Fruit fly (Drosophila melanogaster) whole organism, embryonic: ENCODE results near the gene CG32813.

Experiments used
- ATbp ChIP-seq: fragments of 200-800 bp; sonication (Bioruptor generic); optimal IDR thresholded peaks from 2 replicates; lab custom pipeline; 2017; ENCODE audit warnings: missing biosample characterization, mild to moderate bottlenecking, missing genetic modification characterization, missing genetic modification reagents
- Aef1 ChIP-seq: fragments of 200-800 bp; sonication (Bioruptor generic); IDR thresholded peaks from 3 replicates; pipeline ENCODE4 v1.3.6; 2022; ENCODE audit warnings: missing biosample characterization, missing genetic modification characterization
- Atf-2 ChIP-seq: fragments of 200-800 bp; sonication (Bioruptor generic); optimal IDR thresholded peaks from 2 replicates; lab custom pipeline; 2016; ENCODE audit warnings: missing biosample characterization, missing genetic modification characterization
- CG12104 ChIP-seq: fragments of 200-800 bp; sonication (Bioruptor generic); optimal IDR thresholded peaks from 3 replicates; lab custom pipeline; 2016; ENCODE audit warnings: missing biosample characterization, missing genetic modification characterization
- CG12769 ChIP-seq: fragments of 200-800 bp; sonication (Bioruptor generic); optimal IDR thresholded peaks from 2 replicates; lab custom pipeline; 2019; ENCODE audit warnings: missing biosample characterization, mild to moderate bottlenecking, missing genetic modification characterization, moderate library complexity
- CG12942 ChIP-seq: fragments of 200-800 bp; sonication (Bioruptor generic); optimal IDR thresholded peaks from 3 replicates; lab custom pipeline; 2016; ENCODE audit warnings: missing biosample characterization, missing genetic modification characterization
- CG13287 ChIP-seq: fragments of 200-800 bp; sonication (Bioruptor generic); IDR thresholded peaks from 2 replicates; pipeline ENCODE4 v1.3.6; 2022; ENCODE audit warnings: missing biosample characterization, missing genetic modification characterization; ENCODE audit not compliant: partially characterized antibody
- CG14014 ChIP-seq: fragments of 200-800 bp; sonication (Bioruptor generic); IDR thresholded peaks from 2 replicates; pipeline ENCODE4 v1.3.6; 2022; ENCODE audit warnings: missing biosample characterization, missing genetic modification characterization
- CG14710 ChIP-seq: fragments of 200-800 bp; sonication (Bioruptor generic); optimal IDR thresholded peaks from 3 replicates; lab custom pipeline; 2019; ENCODE audit warnings: missing biosample characterization, mild to moderate bottlenecking, missing genetic modification characterization, moderate library complexity
- CG15696 ChIP-seq: fragments of 200-800 bp; sonication (Bioruptor generic); optimal IDR thresholded peaks from 2 replicates; lab custom pipeline; 2019; ENCODE audit warnings: missing biosample characterization, mild to moderate bottlenecking, missing genetic modification characterization, moderate library complexity
- CG16863 ChIP-seq: fragments of 200-800 bp; sonication (Bioruptor generic); optimal IDR thresholded peaks from 3 replicates; lab custom pipeline; 2016; ENCODE audit warnings: missing biosample characterization, missing genetic modification characterization
- CG17186 ChIP-seq: fragments of 200-800 bp; sonication (Bioruptor generic); optimal IDR thresholded peaks from 3 replicates; lab custom pipeline; 2017; ENCODE audit warnings: missing biosample characterization, missing genetic modification reagents, missing genetic modification characterization
- CG17568 ChIP-seq: fragments of 200-800 bp; sonication (Bioruptor generic); optimal IDR thresholded peaks from 2 replicates; lab custom pipeline; 2018; ENCODE audit warnings: missing biosample characterization, mild to moderate bottlenecking, missing genetic modification characterization, moderate library complexity
- CG3065 ChIP-seq: fragments of 200-800 bp; sonication (Bioruptor generic); optimal IDR thresholded peaks from 2 replicates; lab custom pipeline; 2016; ENCODE audit warnings: missing biosample characterization, missing genetic modification characterization
- CG31441 ChIP-seq: fragments of 200-800 bp; sonication (Bioruptor generic); IDR thresholded peaks from 2 replicates; pipeline ENCODE4 v1.3.6; 2022; ENCODE audit warnings: missing biosample characterization, missing genetic modification characterization
- CG3281 ChIP-seq: fragments of 200-800 bp; sonication (Bioruptor generic); optimal IDR thresholded peaks from 3 replicates; lab custom pipeline; 2017; ENCODE audit warnings: missing biosample characterization, mild to moderate bottlenecking, missing genetic modification characterization
- CG33213 ChIP-seq: fragments of 200-800 bp; sonication (Bioruptor generic); optimal IDR thresholded peaks from 3 replicates; lab custom pipeline; 2016; ENCODE audit warnings: missing biosample characterization, missing genetic modification characterization
- CG34376 ChIP-seq: fragments of 200-800 bp; sonication (Bioruptor generic); optimal IDR thresholded peaks from 2 replicates; lab custom pipeline; 2018; ENCODE audit warnings: missing biosample characterization, mild to moderate bottlenecking, missing genetic modification characterization
- CG4282 ChIP-seq: fragments of 200-800 bp; sonication (Bioruptor generic); optimal IDR thresholded peaks from 2 replicates; lab custom pipeline; 2016; ENCODE audit warnings: missing biosample characterization, missing genetic modification characterization
- CG7556 ChIP-seq: fragments of 200-800 bp; sonication (Bioruptor generic); optimal IDR thresholded peaks from 2 replicates; lab custom pipeline; 2017; ENCODE audit warnings: missing biosample characterization, mild to moderate bottlenecking, missing genetic modification characterization
- CG8478 ChIP-seq: fragments of >200 bp; optimal IDR thresholded peaks from 2 replicates; lab custom pipeline; 2018
- CG8944 ChIP-seq: fragments of 200-800 bp; sonication (Bioruptor generic); optimal IDR thresholded peaks from 3 replicates; lab custom pipeline; 2016; ENCODE audit warnings: missing biosample characterization, missing genetic modification characterization
- CG9817 ChIP-seq: fragments of 200-800 bp; sonication (Bioruptor generic); optimal IDR thresholded peaks from 2 replicates; lab custom pipeline; 2018; ENCODE audit warnings: missing biosample characterization, mild to moderate bottlenecking, missing genetic modification characterization, moderate library complexity
- Dbx ChIP-seq: fragments of 200-800 bp; sonication (Bioruptor generic); IDR thresholded peaks from 3 replicates; pipeline ENCODE4 v1.3.6; 2022; ENCODE audit warnings: missing biosample characterization, missing genetic modification characterization
- Dek ChIP-seq: fragments of 200-800 bp; sonication (Bioruptor generic); optimal IDR thresholded peaks from 3 replicates; lab custom pipeline; 2019; ENCODE audit warnings: missing biosample characterization, mild to moderate bottlenecking, missing genetic modification characterization, moderate library complexity
- Ets97D ChIP-seq: fragments of 200-800 bp; sonication (Bioruptor generic); optimal IDR thresholded peaks from 3 replicates; lab custom pipeline; 2016; ENCODE audit warnings: missing biosample characterization, missing genetic modification characterization
- GATAe ChIP-seq: fragments of 200-800 bp; sonication (Bioruptor generic); conservative IDR thresholded peaks from 2 replicates; pipeline ENCODE4 v1.3.6; 2022; ENCODE audit warnings: missing biosample characterization, missing genetic modification characterization
- Mes4 ChIP-seq: fragments of 200-800 bp; sonication (Bioruptor generic); optimal IDR thresholded peaks from 2 replicates; lab custom pipeline; 2016; ENCODE audit warnings: missing biosample characterization, missing genetic modification characterization
- Sox100B ChIP-seq: fragments of 200-800 bp; sonication (Bioruptor generic); optimal IDR thresholded peaks from 3 replicates; lab custom pipeline; 2018; ENCODE audit warnings: missing biosample characterization, mild to moderate bottlenecking, missing genetic modification characterization
- Stat92E ChIP-seq, 3 experiments: fragments of >200 bp in 2 of 3; fragments of 200-800 bp in 1 of 3; sonication (Bioruptor generic) in 1 of 3; optimal IDR thresholded peaks; 2 replicates each; lab custom pipeline; 2017 to 2019; ENCODE audit warnings: missing biosample characterization in 3 of 3, missing genetic modification characterization in 3 of 3, mild to moderate bottlenecking in 1 of 3, moderate library complexity in 1 of 3
- abd-A ChIP-seq: fragments of 200-800 bp; sonication (Bioruptor generic); optimal IDR thresholded peaks from 3 replicates; lab custom pipeline; 2019; ENCODE audit warnings: missing biosample characterization, mild to moderate bottlenecking, missing genetic modification characterization, moderate library complexity
- aop ChIP-seq: fragments of 200-800 bp; sonication (Bioruptor generic); IDR thresholded peaks from 2 replicates; pipeline ENCODE4 v1.3.6; 2022; ENCODE audit warnings: missing biosample characterization, missing genetic modification characterization
- btn ChIP-seq: fragments of 200-800 bp; sonication (Bioruptor generic); optimal IDR thresholded peaks from 2 replicates; lab custom pipeline; 2016; ENCODE audit warnings: missing biosample characterization, missing genetic modification characterization
- chif ChIP-seq, 2 experiments: fragments of 200-800 bp; sonication (Bioruptor generic); optimal IDR thresholded peaks; 3 replicates each; lab custom pipeline; 2016; ENCODE audit warnings: missing biosample characterization in 2 of 2, missing genetic modification characterization in 2 of 2
- chm ChIP-seq: fragments of 200-800 bp; sonication (Bioruptor generic); IDR thresholded peaks from 2 replicates; pipeline ENCODE4 v1.3.6; 2022; ENCODE audit warnings: missing biosample characterization, missing genetic modification characterization
- dimm ChIP-seq: fragments of 200-800 bp; sonication (Bioruptor generic); IDR thresholded peaks from 2 replicates; pipeline ENCODE4 v1.3.6; 2022; ENCODE audit warnings: missing biosample characterization, missing genetic modification characterization
- fru ChIP-seq: fragments of >200 bp; optimal IDR thresholded peaks from 2 replicates; lab custom pipeline; 2017
- jing ChIP-seq: fragments of 200-800 bp; sonication (Bioruptor generic); optimal IDR thresholded peaks from 2 replicates; lab custom pipeline; 2018; ENCODE audit warnings: missing biosample characterization, mild to moderate bottlenecking, missing genetic modification characterization
- kni ChIP-seq: fragments of 200-800 bp; sonication (Bioruptor generic); optimal IDR thresholded peaks from 3 replicates; lab custom pipeline; 2017; ENCODE audit warnings: mild to moderate bottlenecking, missing biosample characterization, missing genetic modification reagents, missing genetic modification characterization
- lov ChIP-seq, 2 experiments: fragments of 200-800 bp in 1 of 2; fragments of >200 bp in 1 of 2; sonication (Bioruptor generic) in 1 of 2; IDR thresholded peaks in 1 of 2; optimal IDR thresholded peaks in 1 of 2; 2 replicates in 1 of 2; 3 replicates in 1 of 2; pipeline versions ENCODE4 v1.3.6 to Lab custom; 2017 to 2022; ENCODE audit warnings: missing biosample characterization in 1 of 2, missing genetic modification characterization in 1 of 2
- otp ChIP-seq: fragments of 200-800 bp; sonication (Bioruptor generic); IDR thresholded peaks from 3 replicates; pipeline ENCODE4, ENCODE4 v1.3.6; 2022; ENCODE audit warnings: missing biosample characterization, missing genetic modification characterization
- pb ChIP-seq: fragments of 200-800 bp; sonication (Bioruptor generic); optimal IDR thresholded peaks from 3 replicates; lab custom pipeline; 2016; ENCODE audit warnings: missing biosample characterization, missing genetic modification characterization
- repo ChIP-seq: fragments of 200-800 bp; sonication (Bioruptor generic); optimal IDR thresholded peaks from 2 replicates; lab custom pipeline; 2016; ENCODE audit warnings: missing biosample characterization, missing genetic modification characterization
- salm ChIP-seq: fragments of 200-800 bp; sonication (Bioruptor generic); optimal IDR thresholded peaks from 2 replicates; lab custom pipeline; 2018; ENCODE audit warnings: missing biosample characterization, mild to moderate bottlenecking, missing genetic modification characterization
- slbo ChIP-seq: fragments of 200-800 bp; sonication (Bioruptor generic); IDR thresholded peaks from 2 replicates; pipeline ENCODE4 v1.3.6; 2022; ENCODE audit warnings: missing biosample characterization, missing genetic modification characterization
- sna ChIP-seq: fragments of 200-800 bp; sonication (Bioruptor generic); IDR thresholded peaks from 2 replicates; pipeline ENCODE4 v1.3.6; 2022; ENCODE audit warnings: missing biosample characterization, missing genetic modification characterization; ENCODE audit not compliant: partially characterized antibody
- ssp ChIP-seq: fragments of 200-800 bp; sonication (Bioruptor generic); IDR thresholded peaks from 2 replicates; pipeline ENCODE4 v1.3.6; 2022; ENCODE audit warnings: missing biosample characterization, missing genetic modification characterization
- sug ChIP-seq: fragments of 200-800 bp; optimal IDR thresholded peaks from 2 replicates; lab custom pipeline; 2019; ENCODE audit warnings: missing biosample characterization, mild to moderate bottlenecking, missing genetic modification characterization, moderate library complexity
- tgo ChIP-seq: fragments of 200-800 bp; sonication (Bioruptor generic); IDR thresholded peaks from 3 replicates; pipeline ENCODE4 v1.3.6; 2022; ENCODE audit warnings: missing biosample characterization, missing genetic modification characterization
- tin ChIP-seq: fragments of 200-800 bp; sonication (Bioruptor generic); optimal IDR thresholded peaks from 3 replicates; lab custom pipeline; 2016; ENCODE audit warnings: missing biosample characterization, missing genetic modification characterization
- twi ChIP-seq: fragments of 200-800 bp; optimal IDR thresholded peaks from 2 replicates; lab custom pipeline; 2019; ENCODE audit warnings: missing biosample characterization, mild to moderate bottlenecking, missing genetic modification characterization, moderate library complexity
- zen ChIP-seq: fragments of 200-800 bp; sonication (Bioruptor generic); optimal IDR thresholded peaks from 3 replicates; lab custom pipeline; 2018; ENCODE audit warnings: missing biosample characterization, mild to moderate bottlenecking, missing genetic modification characterization, moderate library complexity

CG32813 gene

DNA sequence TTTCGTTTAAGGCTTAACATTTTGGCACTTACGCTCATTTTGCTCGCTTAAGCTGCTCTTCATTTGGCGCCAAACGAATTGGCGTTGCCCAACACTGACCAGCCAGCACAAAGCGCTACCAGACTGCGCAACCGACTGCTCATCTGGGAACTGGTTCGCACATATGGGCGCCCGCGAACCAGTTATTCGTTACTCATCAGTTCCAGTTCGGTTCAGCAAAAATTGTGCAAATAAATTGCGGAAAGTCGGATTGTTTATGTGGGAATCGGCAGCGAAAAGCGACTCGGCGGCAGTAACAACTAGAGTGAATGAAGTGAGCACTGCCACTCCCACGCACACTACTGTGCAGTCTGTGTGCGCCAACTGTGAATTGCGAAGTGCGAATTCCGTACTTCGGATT, 12.2 kb downstream of the CG32813 start, which contains the start of gene Rilpl (continued):
- TF ChIP-seq tin (peak; percentile 30), ATbp (GFP tag; lab: Kevin White, UChicago) (no peak), chm (peak; percentile 53), abd-A (tag; lab: Kevin White, UChicago) (no peak), CG31441 (GFP tag; lab: Robert Waterston, UW) (no peak), Aef1 (no peak), Dek (tag; lab: Kevin White, UChicago) (no peak), lov (optimal IDR thresholded peaks at IDR 0.05; lab: Kevin White, UChicago) (no peak), lov (GFP tag; IDR thresholded peaks at IDR 0.05; lab: Robert Waterston, UW) (0 out of 3 replicates have a peak, but pooled peaks have one; percentile 14), CG14014 (GFP tag; lab: Robert Waterston, UW) (no peak), CG34376 (GFP tag; lab: Kevin White, UChicago) (peak; percentile 34), pb (GFP tag; lab: Kevin White, UChicago) (no peak), slbo (GFP tag; lab: Robert Waterston, UW) (peak; percentile 32; the same call in 1 of the 2 replicates), CG12942 (GFP tag; lab: Kevin White, UChicago) (no peak), CG8478 (lab: Kevin White, UChicago) (no peak), otp (GFP tag; lab: Robert Waterston, UW) (no peak), ssp (GFP tag; lab: Robert Waterston, UW) (no peak), CG16863 (no peak), CG17186 (GFP tag; lab: Kevin White, UChicago) (peak; percentile 90), fru (no peak), twi (tag; lab: Kevin White, UChicago) (peak; percentile 51), CG17568 (GFP tag; lab: Kevin White, UChicago) (no peak), CG4282 (GFP tag; lab: Kevin White, UChicago) (no peak), CG3065 (no peak), CG3281 (GFP tag; lab: Kevin White, UChicago) (no peak), CG9817 (tag; lab: Kevin White, UChicago) (no peak), CG13287 (peak; percentile 62), Ets97D (GFP tag; lab: Kevin White, UChicago) (peak; percentile 63), zen (tag; lab: Kevin White, UChicago) (peak; percentile 13), CG7556 (GFP tag; lab: Kevin White, UChicago) (no peak), btn (no peak), salm (no peak), tgo (no peak), sug (tag; lab: Kevin White, UChicago) (peak; percentile 41), kni (GFP tag; lab: Kevin White, UChicago) (no peak), aop (GFP tag; lab: Robert Waterston, UW) (no peak), GATAe (GFP tag; lab: Robert Waterston, UW) (no peak), repo (peak; percentile 1), dimm (no peak), jing (GFP tag; lab: Kevin White, UChicago) (no peak), sna (no peak), Mes4 (no peak), CG33213 (GFP tag; lab: Kevin White, UChicago) (no peak), Dbx (GFP tag; lab: Robert Waterston, UW) (no peak), CG14710 (tag; lab: Kevin White, UChicago) (peak; percentile 30), CG12769 (peak; percentile 55), Stat92E (GFP tag; optimal IDR thresholded peaks at IDR 0.05; lab: Kevin White, UChicago) (no peak), CG8944 (GFP tag; lab: Kevin White, UChicago) (no peak), Sox100B (no peak), chif (GFP tag; optimal IDR thresholded peaks at IDR 0.05; lab: Kevin White, UChicago) (peak in 1 of 2 experiments; percentile 33), Atf-2 (no peak), CG12104 (GFP tag; lab: Kevin White, UChicago) (no peak), CG15696 (tag; lab: Kevin White, UChicago) (no peak)
